Fruit fly (Drosophila melanogaster) whole organism, embryonic: Measurements from ENCODE around the gene shv.

Experiments used
- Bdp1 ChIP-seq: fragments of 200-800 bp; sonication (Bioruptor generic); optimal IDR thresholded peaks from 3 replicates; lab custom pipeline; 2016; ENCODE audit warnings: missing biosample characterization, missing genetic modification characterization
- CG1024 ChIP-seq: fragments of 200-800 bp; sonication (Bioruptor generic); IDR thresholded peaks from 2 replicates; pipeline ENCODE4 v1.3.6; 2022; ENCODE audit warnings: missing biosample characterization, missing genetic modification characterization
- CG10462 ChIP-seq: fragments of 200-800 bp; sonication (Bioruptor generic); optimal IDR thresholded peaks from 2 replicates; lab custom pipeline; 2016; ENCODE audit warnings: missing biosample characterization, missing genetic modification characterization
- CG11085 ChIP-seq: fragments of 200-800 bp; sonication (Bioruptor generic); IDR thresholded peaks from 2 replicates; pipeline ENCODE4 v1.3.6; 2022; ENCODE audit warnings: missing biosample characterization, missing genetic modification characterization
- CG11247 ChIP-seq: fragments of 200-800 bp; sonication (Bioruptor generic); IDR thresholded peaks from 2 replicates; pipeline ENCODE4 v1.3.6; 2022; ENCODE audit warnings: missing biosample characterization, missing genetic modification characterization
- CG12155 ChIP-seq: fragments of 200-800 bp; sonication (Bioruptor generic); optimal IDR thresholded peaks from 3 replicates; lab custom pipeline; 2016; ENCODE audit warnings: missing biosample characterization, missing genetic modification characterization
- CG12744 ChIP-seq: fragments of 200-800 bp; sonication (Bioruptor generic); optimal IDR thresholded peaks from 2 replicates; lab custom pipeline; 2016; ENCODE audit warnings: missing biosample characterization, missing genetic modification characterization
- CG13287 ChIP-seq: fragments of 200-800 bp; sonication (Bioruptor generic); IDR thresholded peaks from 2 replicates; pipeline ENCODE4 v1.3.6; 2022; ENCODE audit warnings: missing biosample characterization, missing genetic modification characterization; ENCODE audit not compliant: partially characterized antibody
- CG16779 ChIP-seq: fragments of 200-800 bp; sonication (Bioruptor generic); IDR thresholded peaks from 2 replicates; pipeline ENCODE4 v1.3.6; 2022; ENCODE audit warnings: missing biosample characterization, missing genetic modification characterization
- CG16863 ChIP-seq: fragments of 200-800 bp; sonication (Bioruptor generic); optimal IDR thresholded peaks from 3 replicates; lab custom pipeline; 2016; ENCODE audit warnings: missing biosample characterization, missing genetic modification characterization
- CG17829 ChIP-seq: fragments of 200-800 bp; optimal IDR thresholded peaks from 2 replicates; lab custom pipeline; 2019; ENCODE audit warnings: missing biosample characterization, mild to moderate bottlenecking, missing genetic modification characterization, moderate library complexity
- CG17912 ChIP-seq: fragments of 200-800 bp; sonication (Bioruptor generic); optimal IDR thresholded peaks from 2 replicates; lab custom pipeline; 2018; ENCODE audit warnings: missing biosample characterization, mild to moderate bottlenecking, missing genetic modification characterization
- CG31441 ChIP-seq: fragments of 200-800 bp; sonication (Bioruptor generic); IDR thresholded peaks from 2 replicates; pipeline ENCODE4 v1.3.6; 2022; ENCODE audit warnings: missing biosample characterization, missing genetic modification characterization
- CG34376 ChIP-seq: fragments of 200-800 bp; sonication (Bioruptor generic); optimal IDR thresholded peaks from 2 replicates; lab custom pipeline; 2018; ENCODE audit warnings: missing biosample characterization, mild to moderate bottlenecking, missing genetic modification characterization
- CG4282 ChIP-seq: fragments of 200-800 bp; sonication (Bioruptor generic); optimal IDR thresholded peaks from 2 replicates; lab custom pipeline; 2016; ENCODE audit warnings: missing biosample characterization, missing genetic modification characterization
- CG6689 ChIP-seq: fragments of 200-800 bp; sonication (Bioruptor generic); IDR thresholded peaks from 2 replicates; pipeline ENCODE4 v1.3.6; 2022; ENCODE audit warnings: missing biosample characterization, missing genetic modification characterization
- CG8478 ChIP-seq: fragments of >200 bp; optimal IDR thresholded peaks from 2 replicates; lab custom pipeline; 2018
- CG9727 ChIP-seq: fragments of 200-800 bp; sonication (Bioruptor generic); optimal IDR thresholded peaks from 3 replicates; lab custom pipeline; 2017; ENCODE audit warnings: missing biosample characterization, mild to moderate bottlenecking, missing genetic modification characterization
- CG9817 ChIP-seq: fragments of 200-800 bp; sonication (Bioruptor generic); optimal IDR thresholded peaks from 2 replicates; lab custom pipeline; 2018; ENCODE audit warnings: missing biosample characterization, mild to moderate bottlenecking, missing genetic modification characterization, moderate library complexity
- CHES-1-like ChIP-seq: fragments of 200-800 bp; sonication (Bioruptor generic); optimal IDR thresholded peaks from 2 replicates; lab custom pipeline; 2016; ENCODE audit warnings: missing biosample characterization, missing genetic modification characterization
- Chrac-16 ChIP-seq: fragments of 200-800 bp; sonication (Bioruptor generic); optimal IDR thresholded peaks from 3 replicates; lab custom pipeline; 2016; ENCODE audit warnings: missing biosample characterization, missing genetic modification characterization
- E2f2 ChIP-seq: fragments of 200-800 bp; sonication (Bioruptor generic); IDR thresholded peaks from 2 replicates; pipeline ENCODE4 v1.3.6; 2022; ENCODE audit warnings: missing biosample characterization, missing genetic modification characterization
- Eip74EF ChIP-seq, 2 experiments: fragments of 200-800 bp in 1 of 2; fragments of >200 bp in 1 of 2; sonication (Bioruptor generic) in 1 of 2; optimal IDR thresholded peaks; 2 replicates each; lab custom pipeline; 2017 to 2019; ENCODE audit warnings: missing biosample characterization in 2 of 2, missing genetic modification characterization in 2 of 2, mild to moderate bottlenecking in 1 of 2, moderate library complexity in 1 of 2
- HmgZ ChIP-seq: fragments of 200-800 bp; sonication (Bioruptor generic); optimal IDR thresholded peaks from 2 replicates; lab custom pipeline; 2018; ENCODE audit warnings: missing biosample characterization, mild to moderate bottlenecking, missing genetic modification characterization
- Hr78 ChIP-seq, 2 experiments: fragments of 200-800 bp in 1 of 2; fragments of >200 bp in 1 of 2; sonication (Bioruptor generic) in 1 of 2; optimal IDR thresholded peaks; 2 replicates each; lab custom pipeline; 2017 to 2019; ENCODE audit warnings: missing biosample characterization in 2 of 2, missing genetic modification characterization in 2 of 2, mild to moderate bottlenecking in 1 of 2, moderate library complexity in 1 of 2
- Meics ChIP-seq: fragments of 200-800 bp; sonication (Bioruptor generic); optimal IDR thresholded peaks from 2 replicates; lab custom pipeline; 2017; ENCODE audit warnings: missing biosample characterization, mild to moderate bottlenecking, missing genetic modification characterization
- Nf-YB ChIP-seq: fragments of 200-800 bp; sonication (Bioruptor generic); optimal IDR thresholded peaks from 3 replicates; lab custom pipeline; 2019; ENCODE audit warnings: missing biosample characterization, mild to moderate bottlenecking, missing genetic modification characterization, moderate library complexity
- Opbp ChIP-seq: fragments of 200-800 bp; sonication (Bioruptor generic); IDR thresholded peaks from 3 replicates; pipeline ENCODE4 v1.3.6; 2022; ENCODE audit warnings: missing biosample characterization, missing genetic modification characterization; ENCODE audit not compliant: partially characterized antibody
- Optix ChIP-seq: fragments of 200-800 bp; sonication (Bioruptor generic); IDR thresholded peaks from 3 replicates; pipeline ENCODE4 v1.3.6; 2022; ENCODE audit warnings: missing biosample characterization, missing genetic modification characterization
- Pdp1 ChIP-seq, 2 experiments: fragments of 200-800 bp; sonication (Bioruptor generic); optimal IDR thresholded peaks; 3 replicates each; lab custom pipeline; 2016; ENCODE audit warnings: missing biosample characterization in 2 of 2, missing genetic modification characterization in 2 of 2, mild to moderate bottlenecking in 1 of 2, moderate library complexity in 1 of 2
- Vsx1 ChIP-seq: fragments of 200-800 bp; sonication (Bioruptor generic); optimal IDR thresholded peaks from 2 replicates; lab custom pipeline; 2017; ENCODE audit warnings: missing biosample characterization, mild to moderate bottlenecking, missing genetic modification characterization, missing genetic modification reagents
- Xbp1 ChIP-seq: fragments of 200-800 bp; sonication (Bioruptor generic); optimal IDR thresholded peaks from 3 replicates; lab custom pipeline; 2016; ENCODE audit warnings: missing biosample characterization, mild to moderate bottlenecking, missing genetic modification characterization
- ab ChIP-seq: fragments of 200-800 bp; sonication (Bioruptor generic); optimal IDR thresholded peaks from 2 replicates; lab custom pipeline; 2016; ENCODE audit warnings: missing biosample characterization, missing genetic modification characterization
- ac ChIP-seq: fragments of 200-800 bp; sonication (Bioruptor generic); optimal IDR thresholded peaks from 3 replicates; lab custom pipeline; 2017; ENCODE audit warnings: missing biosample characterization, mild to moderate bottlenecking, missing genetic modification characterization
- ash1 ChIP-seq: fragments of 200-800 bp; sonication (Bioruptor generic); optimal IDR thresholded peaks from 2 replicates; lab custom pipeline; 2018; ENCODE audit warnings: missing biosample characterization, mild to moderate bottlenecking, missing genetic modification characterization
- dan ChIP-seq: fragments of 200-800 bp; sonication (Bioruptor generic); IDR thresholded peaks from 2 replicates; pipeline ENCODE4 v1.3.6; 2022; ENCODE audit warnings: missing biosample characterization, missing genetic modification characterization
- dimm ChIP-seq: fragments of 200-800 bp; sonication (Bioruptor generic); IDR thresholded peaks from 2 replicates; pipeline ENCODE4 v1.3.6; 2022; ENCODE audit warnings: missing biosample characterization, missing genetic modification characterization
- gsb-n ChIP-seq: fragments of 200-800 bp; sonication (Bioruptor generic); optimal IDR thresholded peaks from 3 replicates; lab custom pipeline; 2018; ENCODE audit warnings: missing biosample characterization, mild to moderate bottlenecking, missing genetic modification characterization
- gt ChIP-seq: fragments of 200-800 bp; sonication (Bioruptor generic); IDR thresholded peaks from 2 replicates; pipeline ENCODE4 v1.3.6; 2022; ENCODE audit warnings: missing biosample characterization, missing genetic modification characterization
- ind ChIP-seq: fragments of 200-800 bp; sonication (Bioruptor generic); optimal IDR thresholded peaks from 3 replicates; lab custom pipeline; 2016; ENCODE audit warnings: missing biosample characterization, missing genetic modification characterization
- kay ChIP-seq: fragments of 200-800 bp; sonication (Bioruptor generic); optimal IDR thresholded peaks from 2 replicates; lab custom pipeline; 2016; ENCODE audit warnings: missing biosample characterization, missing genetic modification characterization
- lola ChIP-seq, 3 experiments: fragments of >200 bp in 2 of 3; fragments of 200-800 bp in 1 of 3; sonication (Bioruptor generic) in 1 of 3; optimal IDR thresholded peaks; 2 replicates each; lab custom pipeline; 2017 to 2019; ENCODE audit warnings: missing biosample characterization in 3 of 3, missing genetic modification characterization in 3 of 3, mild to moderate bottlenecking in 1 of 3, moderate library complexity in 1 of 3
- schlank ChIP-seq: fragments of 200-800 bp; sonication (Bioruptor generic); optimal IDR thresholded peaks from 2 replicates; lab custom pipeline; 2018; ENCODE audit warnings: missing biosample characterization, mild to moderate bottlenecking, missing genetic modification characterization
- tna ChIP-seq: fragments of 200-800 bp; sonication (Bioruptor generic); IDR thresholded peaks from 2 replicates; pipeline ENCODE4 v1.3.6; 2022; ENCODE audit warnings: missing biosample characterization, missing genetic modification characterization; ENCODE audit not compliant: partially characterized antibody
- trem ChIP-seq: fragments of 200-800 bp; optimal IDR thresholded peaks from 3 replicates; lab custom pipeline; 2019; ENCODE audit warnings: missing biosample characterization, mild to moderate bottlenecking, missing genetic modification characterization, moderate library complexity

The shv gene

dm6 chr2L:412931-413330 lies 40.0 kb upstream of the shv start (continued):
- TF ChIP-seq kay (no peak), CG17829 (tag; lab: Kevin White, UChicago) (peak; percentile 3), CG9727 (GFP tag; lab: Kevin White, UChicago) (peak; percentile 38), CG16779 (GFP tag; lab: Robert Waterston, UW) (no peak), ab (no peak), CG6689 (GFP tag; lab: Robert Waterston, UW) (peak; percentile 18; the same call in 1 of the 2 replicates), ind (peak; percentile 44), Pdp1 (GFP tag; optimal IDR thresholded peaks at IDR 0.05; lab: Kevin White, UChicago) (peak in 1 of 2 experiments; percentile 14), gsb-n (no peak), CG34376 (GFP tag; lab: Kevin White, UChicago) (peak; percentile 5), schlank (tag; lab: Kevin White, UChicago) (peak; percentile 21), CG9817 (tag; lab: Kevin White, UChicago) (peak; percentile 20), CG12155 (peak; percentile 24), CG16863 (GFP tag; lab: Kevin White, UChicago) (no peak), CG11247 (peak; percentile 44; the same call in 1 of the 2 replicates)

- TF ChIP-seq E2f2 = no peak
- TF ChIP-seq Vsx1 (GFP tag; lab: Kevin White, UChicago) = no peak
- TF ChIP-seq Hr78 (GFP tag; optimal IDR thresholded peaks at IDR 0.05; lab: Kevin White, UChicago) = peak in 1 of 2 experiments; percentile 60
- TF ChIP-seq, all 482 proteins: peak for 1
These were observed 39.0 kb upstream of the shv start for dm6 chr2L:413894-414293.

dm6 chr2L:414593-415399 lies 38.1 kb upstream of the shv start, which contains the start of the genes AP-2alpha and ebi:
Gene AP-2alpha (minus strand): TSS chr2L:414777.
Gene ebi (plus strand): TSS chr2L:415067.
- TF ChIP-seq dimm (GFP tag; lab: Robert Waterston, UW) (no peak; the same call in 1 of the 2 replicates), Bdp1 (GFP tag; lab: Kevin White, UChicago) (peak; percentile 83), CG9817 (tag; lab: Kevin White, UChicago) (peak; percentile 92), ac (GFP tag; lab: Kevin White, UChicago) (peak; percentile 14), CG10462 (GFP tag; lab: Kevin White, UChicago) (peak; percentile 88), Chrac-16 (GFP tag; lab: Kevin White, UChicago) (peak; percentile 93), CG8478 (lab: Kevin White, UChicago) (no peak), CG1024 (GFP tag; lab: Robert Waterston, UW) (0 out of 2 replicates have a peak, but pooled peaks have one; percentile 24), lola (GFP tag; optimal IDR thresholded peaks at IDR 0.05; lab: Kevin White, UChicago) (peak in 1 of 3 experiments; percentile 84), CG17912 (peak; percentile 13), Vsx1 (GFP tag; lab: Kevin White, UChicago) (no peak), CG31441 (GFP tag; lab: Robert Waterston, UW) (no peak; the same call in 1 of the 2 replicates), CHES-1-like (GFP tag; lab: Kevin White, UChicago) (peak; percentile 97), CG12744 (GFP tag; lab: Kevin White, UChicago) (peak; percentile 90), CG6689 (GFP tag; lab: Robert Waterston, UW) (peak; percentile 100), Eip74EF (GFP tag; optimal IDR thresholded peaks at IDR 0.05; lab: Kevin White, UChicago) (no peak), Optix (GFP tag; lab: Robert Waterston, UW) (peak; percentile 81), dan (GFP tag; lab: Robert Waterston, UW) (peak; percentile 82), Xbp1 (GFP tag; lab: Kevin White, UChicago) (peak; percentile 94), Nf-YB (peak; percentile 63), CG13287 (GFP tag; lab: Robert Waterston, UW) (peak; percentile 32; the same call in 1 of the 2 replicates), trem (tag; lab: Kevin White, UChicago) (peak; percentile 87), Meics (GFP tag; lab: Kevin White, UChicago) (peak; percentile 76), gt (GFP tag; lab: Robert Waterston, UW) (peak; percentile 77), ash1 (GFP tag; lab: Kevin White, UChicago) (no peak), tna (no peak), HmgZ (peak; percentile 89), CG4282 (GFP tag; lab: Kevin White, UChicago) (peak; percentile 91), CG11085 (peak; percentile 78), Opbp (GFP tag; lab: Robert Waterston, UW) (peak; percentile 48; the same call in 1 of the 3 replicates)
